Worm (Caenorhabditis elegans): Measurements from ENCODE around the gene tgt-1.

DNA sequence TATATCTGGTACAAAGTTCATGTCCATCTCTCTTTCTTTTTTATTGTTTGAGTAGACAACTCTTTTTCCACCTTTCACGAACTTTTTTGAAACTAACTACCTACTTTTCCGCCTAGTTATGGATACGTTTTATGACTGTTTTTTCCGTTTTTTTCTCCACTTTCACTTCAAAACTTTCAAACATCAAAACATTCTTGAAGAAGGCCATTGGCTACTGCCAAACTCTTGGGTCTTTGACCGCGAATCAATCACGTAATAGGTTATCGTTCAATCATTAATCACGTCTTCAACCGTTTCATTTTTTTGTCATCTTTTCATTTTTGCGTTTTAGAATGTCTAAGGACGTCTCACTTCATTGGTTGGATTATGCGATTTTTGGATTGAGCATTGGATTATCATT, 22.5 kb downstream of the tgt-1 start, which contains the start of gene slc-5A12:
- TF ChIP-seq jun-1 (tag; optimal IDR thresholded peaks at IDR 0.05) (no peak), nfya-1 (tag; optimal IDR thresholded peaks at IDR 0.05; ENCODE audit: insufficient read depth) (no peak)
